Fruit fly (Drosophila melanogaster): ENCODE data around the gene IFT57.

DNA sequence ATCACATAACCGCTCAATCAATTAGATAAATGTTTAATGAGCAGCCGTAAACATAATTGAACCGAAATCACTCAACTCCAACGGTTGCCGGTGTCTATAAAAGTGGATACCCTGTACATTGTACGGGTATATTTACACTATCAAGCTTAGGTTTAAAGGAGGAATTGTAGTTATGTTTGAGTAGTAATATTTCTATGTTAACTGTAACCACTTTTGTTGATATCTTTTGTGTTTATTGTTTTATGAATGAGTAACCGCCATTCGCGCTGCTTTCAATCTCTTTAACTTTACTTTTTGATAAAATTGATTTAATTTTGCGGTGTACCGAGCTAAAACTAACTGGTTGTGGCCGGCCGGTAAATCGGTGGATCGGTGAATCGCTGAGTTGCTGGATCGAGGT is 48.6 kb upstream of the IFT57 start:
- TF ChIP-seq CG16779 (GFP tag; IDR thresholded peaks at IDR 0.05) (no peak), CG2129 (GFP tag; IDR thresholded peaks at IDR 0.05; ENCODE audit: partially characterized antibody) (no peak), CG6765 (GFP tag; optimal IDR thresholded peaks at IDR 0.05) (no peak)
